Worm (Caenorhabditis elegans): ENCODE results near the gene egl-4.

ce11 chrIV:1834972-1835371, 12.9 kb upstream of the egl-4 start:
- TF ChIP-seq ztf-16 (tag; optimal IDR thresholded peaks at IDR 0.05) (no peak), fkh-10 (GFP tag; optimal IDR thresholded peaks at IDR 0.05) (no peak), odd-2 (tag; optimal IDR thresholded peaks at IDR 0.05) (no peak), nhr-11 (tag; optimal IDR thresholded peaks at IDR 0.05) (no peak), hlh-30 (tag; optimal IDR thresholded peaks at IDR 0.05; ENCODE audit: insufficient read depth) (no peak), hlh-15 (tag; optimal IDR thresholded peaks at IDR 0.05) (no peak), che-1 (tag; optimal IDR thresholded peaks at IDR 0.05) (no peak), madf-2 (tag; optimal IDR thresholded peaks at IDR 0.05) (no peak), unc-86 (tag; optimal IDR thresholded peaks at IDR 0.05) (no peak), C08G9.2 (tag; optimal IDR thresholded peaks at IDR 0.05) (no peak), T23F11.4 (GFP tag; optimal IDR thresholded peaks at IDR 0.05) (no peak), dve-1 (tag; optimal IDR thresholded peaks at IDR 0.05) (no peak)
